Fruit fly (Drosophila melanogaster) whole organism, embryonic: ENCODE results near the gene CG7362.
A peak's percentile ranks its signal among the peaks of the same experiment; 100 is the strongest.

Experiments used
- CG10267 ChIP-seq: fragments of 200-800 bp; sonication (Bioruptor generic); optimal IDR thresholded peaks from 2 replicates; lab custom pipeline; 2018; ENCODE audit warnings: missing biosample characterization, mild to moderate bottlenecking, missing genetic modification characterization, moderate library complexity
- CG13424 ChIP-seq: fragments of 200-800 bp; sonication (Bioruptor generic); optimal IDR thresholded peaks from 2 replicates; lab custom pipeline; 2019; ENCODE audit warnings: missing biosample characterization, mild to moderate bottlenecking, missing genetic modification characterization, moderate library complexity
- CG1602 ChIP-seq: fragments of 200-800 bp; sonication (Bioruptor generic); optimal IDR thresholded peaks from 3 replicates; lab custom pipeline; 2016; ENCODE audit warnings: missing biosample characterization, missing genetic modification characterization
- CG16813 ChIP-seq: fragments of 200-800 bp; sonication (Bioruptor generic); IDR thresholded peaks from 3 replicates; pipeline ENCODE4 v1.3.6; 2022; ENCODE audit warnings: missing biosample characterization, missing genetic modification characterization; ENCODE audit not compliant: partially characterized antibody
- CG17612 ChIP-seq: fragments of 200-800 bp; sonication (Bioruptor generic); IDR thresholded peaks from 2 replicates; pipeline ENCODE4 v1.3.6; 2022; ENCODE audit warnings: missing biosample characterization, missing genetic modification characterization
- CG2129 ChIP-seq: fragments of 200-800 bp; sonication (Bioruptor generic); IDR thresholded peaks from 2 replicates; pipeline ENCODE4 v1.3.6; 2022; ENCODE audit warnings: missing biosample characterization, missing genetic modification characterization; ENCODE audit not compliant: partially characterized antibody
- CG2199 ChIP-seq: fragments of 200-800 bp; sonication (Bioruptor generic); IDR thresholded peaks from 3 replicates; pipeline ENCODE4 v1.3.6; 2022; ENCODE audit warnings: missing biosample characterization, missing genetic modification characterization
- CG2678 ChIP-seq: fragments of 200-800 bp; sonication (Bioruptor generic); optimal IDR thresholded peaks from 3 replicates; lab custom pipeline; 2019; ENCODE audit warnings: missing biosample characterization, mild to moderate bottlenecking, missing genetic modification characterization, moderate library complexity
- CG30020 ChIP-seq: fragments of 200-800 bp; optimal IDR thresholded peaks from 2 replicates; lab custom pipeline; 2019; ENCODE audit warnings: missing biosample characterization, mild to moderate bottlenecking, missing genetic modification characterization, moderate library complexity
- CG3065 ChIP-seq: fragments of 200-800 bp; sonication (Bioruptor generic); optimal IDR thresholded peaks from 2 replicates; lab custom pipeline; 2016; ENCODE audit warnings: missing biosample characterization, missing genetic modification characterization
- CG31224 ChIP-seq: fragments of 200-800 bp; sonication (Bioruptor generic); IDR thresholded peaks from 2 replicates; pipeline ENCODE4 v1.3.6; 2022; ENCODE audit warnings: missing biosample characterization, missing genetic modification characterization
- CG33213 ChIP-seq: fragments of 200-800 bp; sonication (Bioruptor generic); optimal IDR thresholded peaks from 3 replicates; lab custom pipeline; 2016; ENCODE audit warnings: missing biosample characterization, missing genetic modification characterization
- CG33557 ChIP-seq: fragments of 200-800 bp; sonication (Bioruptor generic); optimal IDR thresholded peaks from 2 replicates; lab custom pipeline; 2019; ENCODE audit warnings: missing biosample characterization, mild to moderate bottlenecking, missing genetic modification characterization, moderate library complexity
- CG34376 ChIP-seq: fragments of 200-800 bp; sonication (Bioruptor generic); optimal IDR thresholded peaks from 2 replicates; lab custom pipeline; 2018; ENCODE audit warnings: missing biosample characterization, mild to moderate bottlenecking, missing genetic modification characterization
- CG34422 ChIP-seq: fragments of 200-800 bp; sonication (Bioruptor generic); IDR thresholded peaks from 3 replicates; pipeline ENCODE4 v1.3.6; 2022; ENCODE audit warnings: missing biosample characterization, missing genetic modification characterization
- CG4820 ChIP-seq: fragments of 200-800 bp; sonication (Bioruptor generic); optimal IDR thresholded peaks from 3 replicates; lab custom pipeline; 2016; ENCODE audit warnings: missing biosample characterization, missing genetic modification characterization
- CG7963 ChIP-seq: fragments of 200-800 bp; sonication (Bioruptor generic); IDR thresholded peaks from 3 replicates; pipeline ENCODE4 v1.3.6; 2022; ENCODE audit warnings: missing biosample characterization, missing genetic modification characterization; ENCODE audit not compliant: partially characterized antibody
- CG8281 ChIP-seq: fragments of 200-800 bp; sonication (Bioruptor generic); optimal IDR thresholded peaks from 2 replicates; lab custom pipeline; 2018; ENCODE audit warnings: missing biosample characterization, mild to moderate bottlenecking, missing genetic modification characterization, moderate library complexity
- CG9215 ChIP-seq: fragments of 200-800 bp; sonication (Bioruptor generic); IDR thresholded peaks from 2 replicates; pipeline ENCODE4 v1.3.6; 2022; ENCODE audit warnings: missing biosample characterization, missing genetic modification characterization
- CG9609 ChIP-seq: fragments of 200-800 bp; sonication (Bioruptor generic); optimal IDR thresholded peaks from 3 replicates; lab custom pipeline; 2016; ENCODE audit warnings: missing biosample characterization, missing genetic modification characterization
- Dbx ChIP-seq: fragments of 200-800 bp; sonication (Bioruptor generic); IDR thresholded peaks from 3 replicates; pipeline ENCODE4 v1.3.6; 2022; ENCODE audit warnings: missing biosample characterization, missing genetic modification characterization
- NC2β ChIP-seq: fragments of 200-800 bp; sonication (Bioruptor generic); optimal IDR thresholded peaks from 2 replicates; lab custom pipeline; 2016; ENCODE audit warnings: missing biosample characterization, missing genetic modification characterization
- NFAT ChIP-seq: fragments of 200-800 bp; sonication (Bioruptor generic); IDR thresholded peaks from 2 replicates; pipeline ENCODE4 v1.3.6; 2022; ENCODE audit warnings: missing biosample characterization, missing genetic modification characterization
- NK7.1 ChIP-seq: fragments of 200-800 bp; sonication (Bioruptor generic); optimal IDR thresholded peaks from 3 replicates; lab custom pipeline; 2016; ENCODE audit warnings: missing biosample characterization, missing genetic modification characterization
- Nf-YB ChIP-seq: fragments of 200-800 bp; sonication (Bioruptor generic); optimal IDR thresholded peaks from 3 replicates; lab custom pipeline; 2019; ENCODE audit warnings: missing biosample characterization, mild to moderate bottlenecking, missing genetic modification characterization, moderate library complexity
- Oaz ChIP-seq: fragments of 200-800 bp; sonication (Bioruptor generic); IDR thresholded peaks from 2 replicates; pipeline ENCODE4 v1.3.6; 2022; ENCODE audit warnings: missing biosample characterization, missing genetic modification characterization
- Side ChIP-seq: fragments of 200-800 bp; sonication (Bioruptor generic); optimal IDR thresholded peaks from 2 replicates; lab custom pipeline; 2016; ENCODE audit warnings: missing biosample characterization, missing genetic modification characterization
- Sox102F ChIP-seq: fragments of 200-800 bp; sonication (Bioruptor generic); optimal IDR thresholded peaks from 2 replicates; lab custom pipeline; 2018; ENCODE audit warnings: missing biosample characterization, mild to moderate bottlenecking, missing genetic modification characterization, moderate library complexity
- Ssrp ChIP-seq: fragments of 200-800 bp; sonication (Bioruptor generic); optimal IDR thresholded peaks from 2 replicates; lab custom pipeline; 2018; ENCODE audit warnings: missing biosample characterization, mild to moderate bottlenecking, missing genetic modification characterization, moderate library complexity
- Stat92E ChIP-seq, 3 experiments: fragments of >200 bp in 2 of 3; fragments of 200-800 bp in 1 of 3; sonication (Bioruptor generic) in 1 of 3; optimal IDR thresholded peaks; 2 replicates each; lab custom pipeline; 2017 to 2019; ENCODE audit warnings: missing biosample characterization in 3 of 3, missing genetic modification characterization in 3 of 3, mild to moderate bottlenecking in 1 of 3, moderate library complexity in 1 of 3
- Vsx1 ChIP-seq: fragments of 200-800 bp; sonication (Bioruptor generic); optimal IDR thresholded peaks from 2 replicates; lab custom pipeline; 2017; ENCODE audit warnings: missing biosample characterization, mild to moderate bottlenecking, missing genetic modification characterization, missing genetic modification reagents
- Xbp1 ChIP-seq: fragments of 200-800 bp; sonication (Bioruptor generic); optimal IDR thresholded peaks from 3 replicates; lab custom pipeline; 2016; ENCODE audit warnings: missing biosample characterization, mild to moderate bottlenecking, missing genetic modification characterization
- ac ChIP-seq: fragments of 200-800 bp; sonication (Bioruptor generic); optimal IDR thresholded peaks from 3 replicates; lab custom pipeline; 2017; ENCODE audit warnings: missing biosample characterization, mild to moderate bottlenecking, missing genetic modification characterization
- ap ChIP-seq: fragments of 200-800 bp; sonication (Bioruptor generic); IDR thresholded peaks from 2 replicates; pipeline ENCODE4 v1.3.6; 2022; ENCODE audit warnings: missing biosample characterization, missing genetic modification characterization
- bab2 ChIP-seq: fragments of 200-800 bp; sonication (Bioruptor generic); optimal IDR thresholded peaks from 2 replicates; lab custom pipeline; 2016; ENCODE audit warnings: missing biosample characterization, missing genetic modification characterization
- bbx ChIP-seq: fragments of 200-800 bp; sonication (Bioruptor generic); IDR thresholded peaks from 2 replicates; pipeline ENCODE4 v1.3.6; 2022; ENCODE audit warnings: missing biosample characterization, missing genetic modification characterization; ENCODE audit not compliant: partially characterized antibody
- br ChIP-seq: fragments of >200 bp; optimal IDR thresholded peaks from 2 replicates; lab custom pipeline; 2017
- chm ChIP-seq: fragments of 200-800 bp; sonication (Bioruptor generic); IDR thresholded peaks from 2 replicates; pipeline ENCODE4 v1.3.6; 2022; ENCODE audit warnings: missing biosample characterization, missing genetic modification characterization
- ci ChIP-seq: fragments of 200-800 bp; sonication (Bioruptor generic); IDR thresholded peaks from 3 replicates; pipeline ENCODE4 v1.3.6; 2022; ENCODE audit warnings: missing biosample characterization, missing genetic modification characterization
- esg ChIP-seq: fragments of 200-800 bp; sonication (Bioruptor generic); conservative IDR thresholded peaks from 2 replicates; pipeline ENCODE4 v1.3.6; 2022; ENCODE audit warnings: missing biosample characterization, missing genetic modification characterization
- gsb ChIP-seq: fragments of 200-800 bp; sonication (Bioruptor generic); IDR thresholded peaks from 2 replicates; pipeline ENCODE4 v1.3.6; 2022; ENCODE audit warnings: missing biosample characterization, missing genetic modification characterization
- lbe ChIP-seq: fragments of 200-800 bp; sonication (Bioruptor generic); optimal IDR thresholded peaks from 2 replicates; lab custom pipeline; 2016; ENCODE audit warnings: missing biosample characterization, mild to moderate bottlenecking, missing genetic modification characterization
- mld ChIP-seq: fragments of 200-800 bp; sonication (Bioruptor generic); IDR thresholded peaks from 3 replicates; pipeline ENCODE4 v1.3.6; 2022; ENCODE audit warnings: missing biosample characterization, missing genetic modification characterization; ENCODE audit not compliant: partially characterized antibody
- oc ChIP-seq: fragments of 200-800 bp; sonication (Bioruptor generic); optimal IDR thresholded peaks from 2 replicates; lab custom pipeline; 2018; ENCODE audit warnings: missing biosample characterization, mild to moderate bottlenecking, missing genetic modification characterization, moderate library complexity
- phol ChIP-seq: fragments of 200-800 bp; sonication (Bioruptor generic); optimal IDR thresholded peaks from 3 replicates; lab custom pipeline; 2018; ENCODE audit warnings: missing biosample characterization, mild to moderate bottlenecking, missing genetic modification characterization, moderate library complexity
- sc ChIP-seq, 3 experiments: fragments of >200 bp in 2 of 3; fragments of 200-800 bp in 1 of 3; sonication (Bioruptor generic) in 1 of 3; optimal IDR thresholded peaks; 2 replicates in 2 of 3; 3 replicates in 1 of 3; lab custom pipeline; 2017; ENCODE audit warnings: mild to moderate bottlenecking in 1 of 3, missing biosample characterization in 1 of 3, missing genetic modification characterization in 1 of 3, missing genetic modification reagents in 1 of 3
- so ChIP-seq: fragments of 200-800 bp; sonication (Bioruptor generic); IDR thresholded peaks from 3 replicates; pipeline ENCODE4 v1.3.6; 2022; ENCODE audit warnings: missing biosample characterization, missing genetic modification characterization
- tio ChIP-seq: fragments of 200-800 bp; sonication (Bioruptor generic); optimal IDR thresholded peaks from 2 replicates; lab custom pipeline; 2017; ENCODE audit warnings: missing biosample characterization, missing genetic modification characterization, inconsistent platforms
- trem ChIP-seq: fragments of 200-800 bp; optimal IDR thresholded peaks from 3 replicates; lab custom pipeline; 2019; ENCODE audit warnings: missing biosample characterization, mild to moderate bottlenecking, missing genetic modification characterization, moderate library complexity

Gene CG7362

dm6 chr3R:14741192-14741915 is 12.9 kb downstream of the CG7362 start, which contains the start of the genes eff and jvl (continued):
- TF ChIP-seq CG16813 (GFP tag; lab: Robert Waterston, UW) (peak; percentile 97), bab2 (GFP tag; lab: Kevin White, UChicago) (no peak), CG9215 (GFP tag; lab: Robert Waterston, UW) (peak; percentile 32; the same call in 1 of the 2 replicates), lbe (GFP tag; lab: Kevin White, UChicago) (peak; percentile 58), CG13424 (tag; lab: Kevin White, UChicago) (peak; percentile 22), CG17612 (GFP tag; lab: Robert Waterston, UW) (no peak), Nf-YB (GFP tag; lab: Kevin White, UChicago) (no peak), CG1602 (peak; percentile 6), CG2129 (GFP tag; lab: Robert Waterston, UW) (peak; percentile 98), phol (tag; lab: Kevin White, UChicago) (peak; percentile 21), tio (GFP tag; lab: Kevin White, UChicago) (peak; percentile 31), br (lab: Kevin White, UChicago) (no peak), Vsx1 (no peak), CG9609 (GFP tag; lab: Kevin White, UChicago) (no peak), Stat92E (GFP tag; optimal IDR thresholded peaks at IDR 0.05; lab: Kevin White, UChicago) (no peak), sc (optimal IDR thresholded peaks at IDR 0.05; lab: Kevin White, UChicago) (no peak), sc (GFP tag; optimal IDR thresholded peaks at IDR 0.05; lab: Kevin White, UChicago) (no peak), Oaz (GFP tag; lab: Robert Waterston, UW) (no peak), CG10267 (tag; lab: Kevin White, UChicago) (no peak), Sox102F (GFP tag; lab: Kevin White, UChicago) (peak; percentile 40), CG34422 (GFP tag; lab: Robert Waterston, UW) (peak; percentile 15; the same call in 1 of the 3 replicates), Xbp1 (GFP tag; lab: Kevin White, UChicago) (peak; percentile 44), ac (no peak), CG31224 (GFP tag; lab: Robert Waterston, UW) (no peak), CG7963 (peak; percentile 83), gsb (GFP tag; lab: Robert Waterston, UW) (no peak), CG4820 (GFP tag; lab: Kevin White, UChicago) (no peak), bbx (peak; percentile 93), esg (GFP tag; lab: Robert Waterston, UW) (no peak), Side (GFP tag; lab: Kevin White, UChicago) (no peak), NFAT (GFP tag; lab: Robert Waterston, UW) (peak; percentile 50; the same call in 1 of the 2 replicates), NK7.1 (no peak), CG2199 (no peak), CG33557 (GFP tag; lab: Kevin White, UChicago) (no peak), Dbx (GFP tag; lab: Robert Waterston, UW) (peak; percentile 67), ap (GFP tag; lab: Robert Waterston, UW) (0 out of 2 replicates have a peak, but pooled peaks have one; percentile 10), Ssrp (tag; lab: Kevin White, UChicago) (peak; percentile 27), ci (GFP tag; lab: Robert Waterston, UW) (no peak; the same call in 2 of the 3 replicates), CG34376 (GFP tag; lab: Kevin White, UChicago) (no peak), CG30020 (tag; lab: Kevin White, UChicago) (peak; percentile 41), so (no peak), oc (tag; lab: Kevin White, UChicago) (no peak), CG2678 (tag; lab: Kevin White, UChicago) (peak; percentile 10), CG3065 (no peak), chm (GFP tag; lab: Robert Waterston, UW) (peak; percentile 6; the same call in 1 of the 2 replicates), mld (GFP tag; lab: Robert Waterston, UW) (peak; percentile 81; the same call in 2 of the 3 replicates), CG8281 (tag; lab: Kevin White, UChicago) (no peak), CG33213 (GFP tag; lab: Kevin White, UChicago) (peak; percentile 55), trem (tag; lab: Kevin White, UChicago) (peak; percentile 43), NC2β (GFP tag; lab: Kevin White, UChicago) (peak; percentile 34)
